Fruit fly (Drosophila melanogaster) whole organism, pupa: Measurements from ENCODE around the gene pug.

ENCODE experiments used
- CG12605 ChIP-seq: fragments of 200-800 bp; sonication (Bioruptor generic); IDR thresholded peaks from 2 replicates; pipeline ENCODE4 v1.3.6; 2022; ENCODE audit warnings: missing biosample characterization, missing genetic modification characterization
- CG13204 ChIP-seq: fragments of 200-800 bp; sonication (Bioruptor generic); optimal IDR thresholded peaks from 2 replicates; lab custom pipeline; 2018; ENCODE audit warnings: missing biosample characterization, mild to moderate bottlenecking, missing genetic modification characterization, moderate library complexity
- CG15710 ChIP-seq: fragments of 200-800 bp; sonication (Bioruptor generic); optimal IDR thresholded peaks from 2 replicates; lab custom pipeline; 2018; ENCODE audit warnings: missing biosample characterization, mild to moderate bottlenecking, missing genetic modification characterization, moderate library complexity
- CG32121 ChIP-seq: fragments of 200-800 bp; sonication (Bioruptor generic); IDR thresholded peaks from 2 replicates; pipeline ENCODE4 v1.3.6; 2022; ENCODE audit warnings: missing biosample characterization, missing genetic modification characterization
- CG34367 ChIP-seq: fragments of 200-800 bp; sonication (Bioruptor generic); optimal IDR thresholded peaks from 2 replicates; lab custom pipeline; 2018; ENCODE audit warnings: missing biosample characterization, mild to moderate bottlenecking, missing genetic modification characterization
- CG4496 ChIP-seq: fragments of 200-800 bp; sonication (Bioruptor generic); IDR thresholded peaks from 3 replicates; pipeline ENCODE4 v1.3.6; 2022; ENCODE audit warnings: missing biosample characterization, missing genetic modification characterization
- CG8301 ChIP-seq: fragments of 200-800 bp; sonication (Bioruptor generic); optimal IDR thresholded peaks from 2 replicates; lab custom pipeline; 2018; ENCODE audit warnings: missing biosample characterization, mild to moderate bottlenecking, missing genetic modification characterization
- D1 ChIP-seq: fragments of 200-800 bp; sonication (Bioruptor generic); optimal IDR thresholded peaks from 2 replicates; lab custom pipeline; 2018; ENCODE audit warnings: missing biosample characterization, mild to moderate bottlenecking, missing genetic modification characterization, moderate library complexity
- EcR ChIP-seq: fragments of 200-800 bp; sonication (Bioruptor generic); optimal IDR thresholded peaks from 3 replicates; lab custom pipeline; 2019; ENCODE audit warnings: missing biosample characterization, missing genetic modification characterization, mild to moderate bottlenecking, moderate library complexity, missing genetic modification reagents
- Ets98B ChIP-seq: fragments of 200-800 bp; sonication (Bioruptor generic); IDR thresholded peaks from 2 replicates; pipeline ENCODE4 v1.3.6; 2022; ENCODE audit warnings: missing biosample characterization, missing genetic modification characterization
- Pif1B ChIP-seq: fragments of 200-800 bp; sonication (Bioruptor generic); optimal IDR thresholded peaks from 3 replicates; lab custom pipeline; 2016; ENCODE audit warnings: missing biosample characterization, missing genetic modification characterization
- fd96Ca ChIP-seq: fragments of 200-800 bp; sonication (Bioruptor generic); IDR thresholded peaks from 3 replicates; pipeline ENCODE4 v1.3.6; 2022; ENCODE audit warnings: missing biosample characterization, missing genetic modification characterization

DNA sequence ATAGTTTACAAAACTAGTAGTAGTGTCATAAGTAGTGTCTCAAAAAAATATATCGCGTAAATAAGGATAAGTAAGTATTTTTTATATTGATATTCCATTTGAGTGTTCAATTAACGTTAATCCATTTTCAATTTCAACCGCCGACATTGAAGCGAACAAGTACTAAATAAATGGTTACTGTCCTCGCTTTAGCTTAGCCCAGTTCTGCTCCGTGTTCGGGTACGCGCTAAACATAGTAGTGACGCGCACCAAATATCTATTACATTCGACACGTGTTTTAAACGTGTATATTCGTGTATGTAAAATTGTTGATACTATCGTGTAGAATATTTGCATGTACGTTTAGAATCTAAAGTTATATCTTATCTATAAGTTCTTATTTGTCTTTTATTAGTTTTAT is 21.2 kb upstream of the pug start:
- TF ChIP-seq CG15710 (tag; lab: Kevin White, UChicago) (no peak), CG12605 (GFP tag; lab: Robert Waterston, UW) (no peak), CG8301 (no peak), Pif1B (GFP tag; lab: Kevin White, UChicago) (no peak), CG34367 (tag; lab: Kevin White, UChicago) (no peak), CG4496 (no peak), EcR (GFP tag; lab: Kevin White, UChicago) (no peak), D1 (tag; lab: Kevin White, UChicago) (no peak), Ets98B (GFP tag; lab: Robert Waterston, UW) (no peak), CG32121 (GFP tag; lab: Robert Waterston, UW) (no peak), fd96Ca (no peak), CG13204 (GFP tag; lab: Kevin White, UChicago) (no peak)
